Worm (Caenorhabditis elegans): Measurements from ENCODE around the gene F28H6.4.

DNA sequence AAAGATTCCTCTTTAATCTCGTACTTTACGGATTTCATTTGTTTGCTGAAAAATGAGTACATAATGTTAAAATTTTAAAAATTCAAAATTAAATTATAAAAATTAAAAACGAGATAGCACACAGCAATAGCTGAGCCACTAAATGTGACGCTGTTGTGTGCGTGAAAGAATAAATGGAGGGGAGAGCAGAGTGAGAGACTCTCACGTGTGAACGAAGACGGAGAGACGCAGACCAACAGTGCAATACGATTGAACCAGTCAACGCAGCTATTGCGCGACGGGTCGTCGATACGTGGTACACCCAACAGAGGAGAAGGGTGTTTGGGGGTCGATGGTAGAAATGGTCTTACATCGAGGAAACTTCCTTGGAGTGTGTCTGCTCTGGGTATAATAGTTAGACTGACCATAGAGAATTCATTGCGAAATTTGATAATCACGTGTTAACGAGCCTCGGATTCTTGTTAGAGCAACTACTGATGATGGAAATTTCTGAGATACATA, 29.0 kb upstream of the F28H6.4 start, which contains the start of gene F16B12.4:
- TF ChIP-seq him-1 (tag; optimal IDR thresholded peaks at IDR 0.05) (no peak), W03F9.2 (tag; optimal IDR thresholded peaks at IDR 0.05) (no peak)

Data from whole organism, L4/young adult.